Fruit fly (Drosophila melanogaster): ENCODE measurements around the gene Flo2.

dm6 chrX:14853153-14853672 is 14.0 kb downstream of the Flo2 start, which contains the start of gene CG9521:
- TF ChIP-seq psq (optimal IDR thresholded peaks at IDR 0.05) (no peak), insv (optimal IDR thresholded peaks at IDR 0.05) (no peak), ttk (optimal IDR thresholded peaks at IDR 0.05) (no peak), h (optimal IDR thresholded peaks at IDR 0.05) (no peak)

All from Kc167 (cell line).